Worm (Caenorhabditis elegans): Measurements from ENCODE around the gene K10H10.13.

Gene K10H10.13

DNA sequence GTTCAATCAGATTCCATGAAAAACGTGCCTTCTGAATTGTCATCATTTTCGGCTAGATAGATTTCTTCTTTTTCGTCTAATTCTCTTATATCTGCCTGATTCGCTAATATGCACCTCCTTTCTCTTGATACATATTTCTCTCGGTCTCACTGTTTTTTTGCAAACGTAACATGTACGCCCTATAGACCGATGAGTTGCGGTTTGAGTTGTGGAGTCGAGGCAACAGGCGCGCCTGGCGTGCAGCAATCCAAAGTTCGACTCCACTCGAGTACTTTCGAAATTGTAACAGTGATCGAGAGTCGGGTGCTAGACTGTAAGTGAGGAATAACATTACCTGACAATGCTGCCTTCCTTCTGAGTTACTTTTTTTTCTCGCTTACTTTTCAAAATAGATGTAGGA lies 14.3 kb downstream of the K10H10.13 start (continued):
- TF ChIP-seq mdl-1 (tag; optimal IDR thresholded peaks at IDR 0.05) (peak in 1 of 2 experiments; percentile 86), nhr-12 (tag; optimal IDR thresholded peaks at IDR 0.05) (no peak), pag-3 (tag; optimal IDR thresholded peaks at IDR 0.05; ENCODE audit: borderline replicate concordance, insufficient read depth) (no peak), nhr-76 (tag; optimal IDR thresholded peaks at IDR 0.05) (no peak)

DNA sequence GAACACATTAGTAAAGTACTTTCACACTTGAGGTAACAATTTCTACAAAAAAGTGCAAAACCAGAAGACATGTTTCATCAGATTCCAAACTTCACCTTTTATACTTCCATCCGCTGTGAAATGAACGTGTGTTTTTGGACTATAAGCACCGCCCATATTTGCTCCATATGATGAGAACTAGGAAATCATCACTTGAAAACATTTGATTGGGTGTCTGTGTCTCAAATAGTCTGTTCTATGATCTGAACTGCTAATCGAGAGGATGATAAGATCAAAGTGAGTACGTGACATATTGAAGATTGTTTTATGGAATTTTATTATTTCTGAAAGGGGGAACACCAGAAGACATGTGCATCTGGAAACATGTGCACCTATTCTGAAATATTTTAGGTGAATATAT lies 15.7 kb downstream of the K10H10.13 start:
- TF ChIP-seq efl-1 (optimal IDR thresholded peaks at IDR 0.05) (no peak), efl-1 (GFP tag; optimal IDR thresholded peaks at IDR 0.05 in 1 of 2) (peak in 1 of 2 experiments; percentile 27), skn-1 (tag; optimal IDR thresholded peaks at IDR 0.05) (peak; percentile 44), aly-2 (tag; optimal IDR thresholded peaks at IDR 0.05) (no peak), fkh-8 (tag; optimal IDR thresholded peaks at IDR 0.05) (no peak), elt-3 (tag; optimal IDR thresholded peaks at IDR 0.05) (peak in 4 of 6 experiments; percentile 22 to 47 (median 31)), nhr-90 (tag; optimal IDR thresholded peaks at IDR 0.05; ENCODE audit: poor library complexity) (peak; percentile 12), ztf-11 (tag; optimal IDR thresholded peaks at IDR 0.05) (no peak), lin-14 (GFP tag; optimal IDR thresholded peaks at IDR 0.05) (peak; percentile 34), blmp-1 (tag; optimal IDR thresholded peaks at IDR 0.05) (peak; percentile 39), nhr-19 (GFP tag; conservative IDR thresholded peaks at IDR 0.05) (0 out of 2 replicates have a peak, but pooled peaks have one; percentile 14), snu-23 (GFP tag; optimal IDR thresholded peaks at IDR 0.05) (peak; percentile 9), nhr-20 (tag; optimal IDR thresholded peaks at IDR 0.05) (peak; percentile 45), lsy-2 (tag; optimal IDR thresholded peaks at IDR 0.05) (no peak), ceh-63 (GFP tag; optimal IDR thresholded peaks at IDR 0.05) (no peak), lin-15B (tag; optimal IDR thresholded peaks at IDR 0.05) (no peak)

ce11 chrII:14494464-14494863 lies 16.6 kb downstream of the K10H10.13 start:
- TF ChIP-seq skn-1 (tag; optimal IDR thresholded peaks at IDR 0.05) (peak; percentile 30), C16A3.4 (tag; optimal IDR thresholded peaks at IDR 0.05) (no peak), ceh-63 (GFP tag; optimal IDR thresholded peaks at IDR 0.05) (no peak), C04F5.9 (tag; optimal IDR thresholded peaks at IDR 0.05) (no peak), swsn-7 (tag; optimal IDR thresholded peaks at IDR 0.05) (no peak), ets-5 (GFP tag; IDR thresholded peaks at IDR 0.05) (no peak), snpc-4 (tag; optimal IDR thresholded peaks at IDR 0.05) (no peak), fkh-4 (tag; optimal IDR thresholded peaks at IDR 0.05; ENCODE audit: borderline replicate concordance) (no peak), ceh-82 (tag; optimal IDR thresholded peaks at IDR 0.05) (no peak), lin-39 (tag; optimal IDR thresholded peaks at IDR 0.05) (no peak), nhr-84 (tag; optimal IDR thresholded peaks at IDR 0.05) (no peak), lir-3 (tag; optimal IDR thresholded peaks at IDR 0.05; ENCODE audit: poor library complexity) (no peak), lin-14 (GFP tag; optimal IDR thresholded peaks at IDR 0.05) (peak; percentile 19), tbx-2 (tag; optimal IDR thresholded peaks at IDR 0.05) (no peak), ama-1 (optimal IDR thresholded peaks at IDR 0.05) (no peak), elt-3 (tag; optimal IDR thresholded peaks at IDR 0.05) (peak in 1 of 6 experiments; percentile 2), sup-37 (GFP tag; optimal IDR thresholded peaks at IDR 0.05) (no peak), rnt-1 (tag; optimal IDR thresholded peaks at IDR 0.05) (no peak), aha-1 (tag; optimal IDR thresholded peaks at IDR 0.05) (no peak), blmp-1 (tag; optimal IDR thresholded peaks at IDR 0.05) (peak; percentile 33), isw-1 (GFP tag; IDR thresholded peaks at IDR 0.05) (no peak), sox-4 (tag; optimal IDR thresholded peaks at IDR 0.05) (no peak), elt-2 (tag; optimal IDR thresholded peaks at IDR 0.05) (peak; percentile 49), lin-13 (GFP tag; optimal IDR thresholded peaks at IDR 0.05) (no peak), ztf-4 (tag; optimal IDR thresholded peaks at IDR 0.05) (no peak), unc-130 (tag; optimal IDR thresholded peaks at IDR 0.05) (no peak), jun-1 (tag; optimal IDR thresholded peaks at IDR 0.05) (no peak), nhr-20 (tag; optimal IDR thresholded peaks at IDR 0.05) (peak; percentile 2), nhr-85 (tag) (peak; percentile 76), C34B4.2 (tag; optimal IDR thresholded peaks at IDR 0.05) (no peak), dsc-1 (tag; optimal IDR thresholded peaks at IDR 0.05) (no peak), nhr-90 (tag; optimal IDR thresholded peaks at IDR 0.05; ENCODE audit: poor library complexity) (no peak), lin-35 (GFP tag; optimal IDR thresholded peaks at IDR 0.05) (no peak), hpl-2 (GFP tag; optimal IDR thresholded peaks at IDR 0.05) (no peak)
